Worm (Caenorhabditis elegans) whole organism, mixed stage, embryonic: ENCODE measurements around the gene srh-76.

Experiments used
- M03D4.4 ChIP-seq: sonication (generic microtip); optimal IDR thresholded peaks from 2 replicates; lab custom pipeline; 2017; ENCODE audit warnings: mild to moderate bottlenecking, missing genetic modification characterization, missing compliant biosample characterization
- bed-3 ChIP-seq: fragments of 200-800 bp; sonication (Bioruptor generic); optimal IDR thresholded peaks from 3 replicates; lab custom pipeline; 2018; ENCODE audit warnings: mild to moderate bottlenecking, missing genetic modification characterization, moderate library complexity, missing compliant biosample characterization
- blmp-1 ChIP-seq: fragments of 150-350 bp; optimal IDR thresholded peaks from 2 replicates; lab custom pipeline; 2014; ENCODE audit warnings: missing biosample characterization, missing genetic modification characterization
- ceh-39 ChIP-seq: fragments of 150-350 bp; optimal IDR thresholded peaks from 2 replicates; lab custom pipeline; 2014; ENCODE audit warnings: missing biosample characterization, missing genetic modification characterization
- ceh-43 ChIP-seq: fragments of 200-800 bp; sonication (Bioruptor generic); optimal IDR thresholded peaks from 2 replicates; lab custom pipeline; 2018; ENCODE audit warnings: mild to moderate bottlenecking, missing genetic modification characterization, moderate library complexity, missing compliant biosample characterization
- ceh-83 ChIP-seq: fragments of 200-800 bp; sonication (Bioruptor generic); optimal IDR thresholded peaks from 2 replicates; lab custom pipeline; 2018; ENCODE audit warnings: mild to moderate bottlenecking, missing genetic modification characterization, missing compliant biosample characterization
- ces-1 ChIP-seq: fragments of 150-350 bp; optimal IDR thresholded peaks from 2 replicates; lab custom pipeline; 2014; ENCODE audit warnings: missing biosample characterization, missing genetic modification reagents, missing genetic modification characterization
- cnd-1 ChIP-seq: fragments of 200-800 bp; sonication (Bioruptor generic); optimal IDR thresholded peaks from 2 replicates; lab custom pipeline; 2018; ENCODE audit warnings: mild to moderate bottlenecking, missing genetic modification characterization, missing compliant biosample characterization
- drap-1 ChIP-seq: fragments of 200-800 bp; sonication (Bioruptor generic); optimal IDR thresholded peaks from 3 replicates; lab custom pipeline; 2018; ENCODE audit warnings: mild to moderate bottlenecking, missing genetic modification characterization, missing compliant biosample characterization
- elt-1 ChIP-seq: sonication (generic microtip); optimal IDR thresholded peaks from 2 replicates; lab custom pipeline; 2017; ENCODE audit warnings: missing genetic modification characterization, mild to moderate bottlenecking, missing compliant biosample characterization, antibody characterized with exemption, moderate library complexity, borderline replicate concordance; ENCODE audit not compliant: insufficient read depth
- elt-3 ChIP-seq: fragments of 150-350 bp; optimal IDR thresholded peaks from 2 replicates; lab custom pipeline; 2014; ENCODE audit warnings: missing biosample characterization, missing genetic modification characterization
- flh-1 ChIP-seq: fragments of 200-800 bp; sonication (Bioruptor generic); optimal IDR thresholded peaks from 2 replicates; lab custom pipeline; 2018; ENCODE audit warnings: mild to moderate bottlenecking, missing genetic modification characterization, moderate library complexity, missing compliant biosample characterization
- ham-2 ChIP-seq: fragments of 200-800 bp; sonication (Bioruptor generic); optimal IDR thresholded peaks from 2 replicates; lab custom pipeline; 2018; ENCODE audit warnings: mild to moderate bottlenecking, missing genetic modification characterization, missing compliant biosample characterization
- hlh-1 ChIP-seq: fragments of 150-350 bp; optimal IDR thresholded peaks from 2 replicates; lab custom pipeline; 2014; ENCODE audit warnings: missing biosample characterization, missing genetic modification reagents, missing genetic modification characterization
- lin-13 ChIP-seq: fragments of 150-350 bp; optimal IDR thresholded peaks from 2 replicates; lab custom pipeline; 2014; ENCODE audit warnings: missing biosample characterization, missing genetic modification characterization
- lin-32 ChIP-seq: fragments of 200-800 bp; sonication (Bioruptor generic); optimal IDR thresholded peaks from 2 replicates; lab custom pipeline; 2018; ENCODE audit warnings: mild to moderate bottlenecking, missing genetic modification characterization, missing compliant biosample characterization
- lsy-2 ChIP-seq: fragments of 150-350 bp; optimal IDR thresholded peaks from 2 replicates; lab custom pipeline; 2014; ENCODE audit warnings: missing biosample characterization, missing genetic modification characterization
- mep-1 ChIP-seq: fragments of 150-350 bp; optimal IDR thresholded peaks from 2 replicates; lab custom pipeline; 2017; ENCODE audit warnings: missing biosample characterization, missing genetic modification reagents, missing genetic modification characterization, inconsistent platforms
- nhr-12 ChIP-seq: fragments of 150-350 bp; optimal IDR thresholded peaks from 2 replicates; lab custom pipeline; 2014; ENCODE audit warnings: missing biosample characterization, missing genetic modification characterization
- nhr-2 ChIP-seq: fragments of 150-350 bp; optimal IDR thresholded peaks from 2 replicates; lab custom pipeline; 2014; ENCODE audit warnings: missing biosample characterization, missing genetic modification characterization
- nhr-237 ChIP-seq: fragments of 150-350 bp; optimal IDR thresholded peaks from 2 replicates; lab custom pipeline; 2014; ENCODE audit warnings: missing biosample characterization, missing genetic modification characterization
- nhr-28 ChIP-seq: fragments of 150-350 bp; optimal IDR thresholded peaks from 2 replicates; lab custom pipeline; 2014; ENCODE audit warnings: missing biosample characterization, missing genetic modification characterization
- sem-2 ChIP-seq: fragments of 200-800 bp; sonication (Bioruptor generic); optimal IDR thresholded peaks from 2 replicates; lab custom pipeline; 2018; ENCODE audit warnings: mild to moderate bottlenecking, missing genetic modification characterization, missing compliant biosample characterization
- snpc-4 ChIP-seq: fragments of 150-350 bp; optimal IDR thresholded peaks from 2 replicates; lab custom pipeline; 2014; ENCODE audit warnings: missing biosample characterization, missing genetic modification characterization
- sptf-1 ChIP-seq: sonication (generic microtip); optimal IDR thresholded peaks from 2 replicates; lab custom pipeline; 2017; ENCODE audit warnings: mild to moderate bottlenecking, missing genetic modification characterization, moderate library complexity, missing compliant biosample characterization
- tbx-8 ChIP-seq: fragments of 200-800 bp; sonication (Bioruptor generic); optimal IDR thresholded peaks from 2 replicates; lab custom pipeline; 2018; ENCODE audit warnings: mild to moderate bottlenecking, missing genetic modification characterization, moderate library complexity, missing compliant biosample characterization
- unc-62 ChIP-seq: fragments of 150-350 bp; optimal IDR thresholded peaks from 2 replicates; lab custom pipeline; 2014; ENCODE audit warnings: missing biosample characterization, missing genetic modification reagents, missing genetic modification characterization
- zip-8 ChIP-seq: fragments of 150-350 bp; optimal IDR thresholded peaks from 2 replicates; lab custom pipeline; 2014; ENCODE audit warnings: missing biosample characterization, missing genetic modification characterization
- ztf-11 ChIP-seq: fragments of 150-350 bp; optimal IDR thresholded peaks from 2 replicates; lab custom pipeline; 2014; ENCODE audit warnings: missing biosample characterization, missing genetic modification characterization

srh-76 gene

ce11 chrV:5880064-5880463, 46.4 kb downstream of the srh-76 start, which contains the start of gene C02G6.3:
TSS of gene C02G6.3 (plus strand) at chrV:5880364.
- TF ChIP-seq lin-13 (tag; lab: Kevin White, UChicago) (no peak), nhr-2 (tag; lab: Kevin White, UChicago) (no peak), nhr-237 (tag; lab: Kevin White, UChicago) (no peak), ces-1 (GFP tag; lab: Kevin White, UChicago) (no peak), ceh-43 (GFP tag; lab: Kevin White, UChicago) (no peak), lsy-2 (no peak), nhr-28 (tag; lab: Kevin White, UChicago) (no peak), hlh-1 (tag; lab: Kevin White, UChicago) (no peak), bed-3 (GFP tag; lab: Kevin White, UChicago) (no peak), lin-32 (GFP tag; lab: Kevin White, UChicago) (no peak), nhr-12 (tag; lab: Kevin White, UChicago) (no peak)

DNA sequence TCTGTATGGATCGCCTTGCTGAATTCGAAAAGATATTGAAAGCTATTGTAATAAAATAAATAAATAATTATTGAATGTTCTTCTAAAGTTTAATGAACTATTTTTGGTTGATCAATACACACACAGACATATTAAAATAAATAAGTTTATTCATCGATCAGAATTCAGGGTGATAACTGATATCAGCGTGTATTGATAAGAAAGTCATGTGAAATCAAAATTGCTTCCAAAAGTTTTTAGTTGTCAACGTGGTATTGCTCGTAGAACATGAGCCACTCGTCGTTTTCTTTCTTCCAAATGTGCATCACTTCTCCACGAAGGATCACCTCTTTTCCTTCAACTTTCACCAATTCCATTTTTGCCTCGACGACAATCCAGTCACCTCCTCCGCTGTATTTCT, 48.8 kb downstream of the srh-76 start:
- TF ChIP-seq M03D4.4 (tag; lab: Kevin White, UChicago) = no peak
- no peak for TF ChIP-seq zip-8 (tag; lab: Kevin White, UChicago)
- TF ChIP-seq lsy-2 = no peak
- no peak for TF ChIP-seq ztf-11
- no peak for TF ChIP-seq mep-1 (tag; lab: Kevin White, UChicago)
- TF ChIP-seq elt-1 (tag; lab: Kevin White, UChicago) = no peak
- no peak for TF ChIP-seq ham-2 (GFP tag; lab: Kevin White, UChicago)
- no peak for TF ChIP-seq lin-32 (GFP tag; lab: Kevin White, UChicago)
- TF ChIP-seq drap-1 (GFP tag; lab: Kevin White, UChicago) = no peak
- TF ChIP-seq hlh-1 (tag; lab: Kevin White, UChicago) = no peak
- TF ChIP-seq tbx-8 = no peak
- no peak for TF ChIP-seq blmp-1 (tag; lab: Kevin White, UChicago)
- no peak for TF ChIP-seq unc-62 (GFP tag; lab: Kevin White, UChicago)
- no peak for TF ChIP-seq cnd-1 (tag; lab: Kevin White, UChicago)
- TF ChIP-seq sem-2 = no peak
- TF ChIP-seq flh-1 = no peak
- no peak for TF ChIP-seq nhr-2 (tag; lab: Kevin White, UChicago)
- TF ChIP-seq ces-1 (GFP tag; lab: Kevin White, UChicago) = no peak
- no peak for TF ChIP-seq nhr-28 (tag; lab: Kevin White, UChicago)
- TF ChIP-seq bed-3 (GFP tag; lab: Kevin White, UChicago) = no peak

- TF ChIP-seq nhr-2 (tag; lab: Kevin White, UChicago) (no peak), ces-1 (GFP tag; lab: Kevin White, UChicago) (no peak), unc-62 (GFP tag; lab: Kevin White, UChicago) (no peak), sptf-1 (tag; lab: Kevin White, UChicago) (no peak), bed-3 (GFP tag; lab: Kevin White, UChicago) (no peak), ceh-83 (no peak), nhr-28 (tag; lab: Kevin White, UChicago) (no peak), nhr-237 (tag; lab: Kevin White, UChicago) (no peak), elt-1 (tag; lab: Kevin White, UChicago) (no peak), hlh-1 (tag; lab: Kevin White, UChicago) (no peak), ceh-39 (tag; lab: Kevin White, UChicago) (no peak), snpc-4 (no peak), M03D4.4 (tag; lab: Kevin White, UChicago) (no peak), blmp-1 (tag; lab: Kevin White, UChicago) (no peak), elt-3 (no peak), lin-13 (tag; lab: Kevin White, UChicago) (no peak), lin-32 (GFP tag; lab: Kevin White, UChicago) (no peak)
Observed at ce11 chrV:5883735-5884134, 50.1 kb downstream of the srh-76 start, which contains the start of gene C04E6.8. TSS of gene C04E6.8 (minus strand) at chrV:5883835.
